Worm (Caenorhabditis elegans): ENCODE measurements around the gene Y38E10A.3.

- TF ChIP-seq dao-5 (tag; optimal IDR thresholded peaks at IDR 0.05) (no peak), W03F9.2 (tag; optimal IDR thresholded peaks at IDR 0.05) (no peak)
Observed at ce11 chrII:12573541-12573940, 1.0 kb downstream of the Y38E10A.3 start, which contains the start of gene Y38E10A.2.
